Worm (Caenorhabditis elegans) whole organism, L4/young adult: ENCODE measurements around the gene pqn-18.

Experiments
- W03F9.2 ChIP-seq: fragments of 150-350 bp; optimal IDR thresholded peaks from 2 replicates; lab custom pipeline; 2014; ENCODE audit warnings: missing biosample characterization, missing genetic modification characterization
- him-1 ChIP-seq: sonication (generic microtip); optimal IDR thresholded peaks from 2 replicates; lab custom pipeline; 2016; ENCODE audit warnings: missing genotype, missing genetic modification reagents, missing genetic modification characterization, missing compliant biosample characterization

DNA sequence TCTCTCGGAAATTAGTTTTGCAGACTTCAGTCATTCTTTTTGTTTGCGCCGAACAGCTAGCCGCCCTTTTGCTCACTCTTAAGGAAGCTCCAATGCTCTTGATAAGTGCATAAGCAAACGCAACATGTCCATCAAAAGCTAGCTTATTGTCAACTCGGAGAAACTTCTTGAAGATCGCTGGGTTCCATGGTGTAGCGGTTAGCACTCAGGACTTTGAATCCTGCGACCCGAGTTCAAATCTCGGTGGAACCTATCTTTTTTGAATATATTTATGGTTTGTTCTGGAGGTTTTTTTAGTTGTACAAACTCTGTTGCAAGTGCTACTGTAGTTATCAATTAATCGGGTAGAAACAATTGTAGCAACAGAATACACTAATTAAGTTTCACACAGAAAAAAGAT is 29.9 kb downstream of the pqn-18 start:
- TF ChIP-seq him-1 (tag; lab: Kevin White, UChicago) (no peak), W03F9.2 (no peak)
